Worm (Caenorhabditis elegans): ENCODE measurements around the gene eri-1.
A peak's percentile ranks its signal among the peaks of the same experiment; 100 is the strongest.

Gene eri-1

ce11 chrIV:372146-372789 lies 47.5 kb downstream of the eri-1 start:
- TF ChIP-seq aptf-2 (GFP tag; conservative IDR thresholded peaks at IDR 0.05) (0 out of 2 replicates have a peak, but pooled peaks have one; percentile 4), cebp-1 (GFP tag; IDR thresholded peaks at IDR 0.05) (no peak), cebp-1 (tag; optimal IDR thresholded peaks at IDR 0.05) (peak; percentile 65), hmg-1.2 (GFP tag; IDR thresholded peaks at IDR 0.05) (peak; percentile 37; the same call in 1 of the 2 replicates), atf-7 (tag; optimal IDR thresholded peaks at IDR 0.05) (no peak), F33H1.4 (GFP tag; IDR thresholded peaks at IDR 0.05) (0 out of 2 replicates have a peak, but pooled peaks have one; percentile 13), T26A5.8 (tag; optimal IDR thresholded peaks at IDR 0.05) (no peak)

ce11 chrIV:366406-366805 lies 53.4 kb downstream of the eri-1 start:
- TF ChIP-seq T07F8.4 (tag; optimal IDR thresholded peaks at IDR 0.05) (no peak), ceh-27 (GFP tag; optimal IDR thresholded peaks at IDR 0.05) (peak; percentile 14), Y53F4B.3 (GFP tag; IDR thresholded peaks at IDR 0.05) (no peak), lin-40 (tag; optimal IDR thresholded peaks at IDR 0.05) (peak; percentile 10), chd-7 (tag; optimal IDR thresholded peaks at IDR 0.05) (no peak), cebp-1 (GFP tag; IDR thresholded peaks at IDR 0.05) (no peak), cebp-1 (tag; optimal IDR thresholded peaks at IDR 0.05) (peak; percentile 19)

Measured in whole organism, young adult.